Worm (Caenorhabditis elegans) whole organism, early embryonic: Measurements from ENCODE around the gene ZK370.6.

Source experiments
- B0310.2 ChIP-seq: sonication (generic microtip); optimal IDR thresholded peaks from 2 replicates; lab custom pipeline; 2016; ENCODE audit warnings: mild to moderate bottlenecking, missing genetic modification characterization, missing compliant biosample characterization
- F13C5.2 ChIP-seq: sonication (generic microtip); optimal IDR thresholded peaks from 2 replicates; lab custom pipeline; 2017; ENCODE audit warnings: mild to moderate bottlenecking, missing genetic modification characterization, inconsistent platforms, missing compliant biosample characterization
- aly-1 ChIP-seq: sonication (generic microtip); optimal IDR thresholded peaks from 2 replicates; lab custom pipeline; 2016; ENCODE audit warnings: missing genetic modification characterization, missing compliant biosample characterization
- ama-1 ChIP-seq: fragments of 150-350 bp; optimal IDR thresholded peaks from 2 replicates; lab custom pipeline; 2014
- ceh-13 ChIP-seq: fragments of 200-800 bp; sonication (Bioruptor generic); optimal IDR thresholded peaks from 2 replicates; lab custom pipeline; 2018; ENCODE audit warnings: mild to moderate bottlenecking, missing genetic modification characterization, missing compliant biosample characterization
- ceh-36 ChIP-seq: sonication (generic microtip); optimal IDR thresholded peaks from 2 replicates; lab custom pipeline; 2016; ENCODE audit warnings: missing genetic modification characterization, inconsistent platforms, missing compliant biosample characterization
- ets-7 ChIP-seq: sonication (generic microtip); optimal IDR thresholded peaks from 2 replicates; lab custom pipeline; 2016; ENCODE audit warnings: missing genotype, missing genetic modification characterization, missing compliant biosample characterization
- flt-1 ChIP-seq: fragments of 200-800 bp; sonication (Bioruptor generic); IDR thresholded peaks from 2 replicates; pipeline ENCODE4 v1.3.6; 2022; ENCODE audit warnings: missing genetic modification characterization, missing compliant biosample characterization
- hmbx-1 ChIP-seq: sonication (generic microtip); optimal IDR thresholded peaks from 2 replicates; lab custom pipeline; 2016; ENCODE audit warnings: mild to moderate bottlenecking, missing genetic modification characterization, missing compliant biosample characterization
- hmg-4 ChIP-seq: fragments of 200-800 bp; sonication (Bioruptor generic); optimal IDR thresholded peaks from 2 replicates; lab custom pipeline; 2018; ENCODE audit warnings: mild to moderate bottlenecking, missing genetic modification characterization, missing compliant biosample characterization
- hnd-1 ChIP-seq: sonication (generic microtip); optimal IDR thresholded peaks from 2 replicates; lab custom pipeline; 2016; ENCODE audit warnings: missing genetic modification characterization, missing compliant biosample characterization
- pes-1 ChIP-seq: fragments of 200-800 bp; sonication (Bioruptor generic); IDR thresholded peaks from 2 replicates; pipeline ENCODE4 v1.3.6; 2022; ENCODE audit warnings: missing genetic modification reagents, missing genetic modification characterization, missing compliant biosample characterization
- scrt-1 ChIP-seq: fragments of 200-800 bp; sonication (Bioruptor generic); IDR thresholded peaks from 2 replicates; pipeline ENCODE4 v1.3.6; 2022; ENCODE audit warnings: missing genetic modification characterization, missing compliant biosample characterization
- sea-1 ChIP-seq: fragments of 200-800 bp; sonication (Bioruptor generic); conservative IDR thresholded peaks from 2 replicates; pipeline ENCODE4 v1.3.6; 2022; ENCODE audit warnings: missing genetic modification characterization, missing compliant biosample characterization
- tbx-11 ChIP-seq: fragments of 200-800 bp; sonication (Bioruptor generic); IDR thresholded peaks from 2 replicates; pipeline ENCODE4 v1.3.6; 2022; ENCODE audit warnings: missing genetic modification characterization, missing compliant biosample characterization
- tbx-37 ChIP-seq: fragments of 200-800 bp; sonication (Bioruptor generic); conservative IDR thresholded peaks from 2 replicates; pipeline ENCODE4 v1.3.6; 2022; ENCODE audit warnings: missing genetic modification reagents, missing genetic modification characterization, missing compliant biosample characterization
- tra-4 ChIP-seq: sonication (generic microtip); optimal IDR thresholded peaks from 2 replicates; lab custom pipeline; 2017; ENCODE audit warnings: missing genetic modification characterization, missing compliant biosample characterization

ZK370.6 gene

DNA sequence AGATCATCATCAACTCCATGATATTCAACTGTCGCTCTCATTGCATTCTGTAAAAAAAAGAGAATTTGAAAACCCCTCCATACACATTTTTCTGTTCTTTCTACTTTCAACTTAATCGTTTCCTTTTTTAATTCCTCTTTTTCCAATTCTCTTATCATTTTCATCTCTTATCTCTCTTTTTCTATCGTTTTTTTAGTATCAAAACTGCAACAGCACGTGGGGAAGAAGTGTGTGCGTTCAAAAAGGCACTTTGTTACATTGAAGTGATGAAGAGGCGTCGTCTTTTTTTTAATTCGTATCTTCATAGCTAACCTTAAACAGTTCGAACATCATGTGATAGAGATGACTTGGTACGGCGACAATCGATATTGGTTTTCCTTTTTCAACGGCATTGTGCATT is 4.5 kb downstream of the ZK370.6 start:
- no peak for TF ChIP-seq scrt-1 (GFP tag; lab: Robert Waterston, UW)
- TF ChIP-seq F13C5.2, result no peak
- no peak for TF ChIP-seq aly-1 (tag; lab: Kevin White, UChicago)
- no peak for TF ChIP-seq ceh-36 (tag; lab: Kevin White, UChicago)
- no peak for TF ChIP-seq sea-1 (GFP tag; lab: Robert Waterston, UW)
- TF ChIP-seq hmbx-1 (tag; lab: Kevin White, UChicago), result no peak
- TF ChIP-seq pes-1, result no peak
- no peak for TF ChIP-seq ceh-13 (GFP tag; lab: Kevin White, UChicago)
- TF ChIP-seq tbx-11 (GFP tag; lab: Robert Waterston, UW), result no peak
- no peak for TF ChIP-seq flt-1 (GFP tag; lab: Robert Waterston, UW)
- TF ChIP-seq hnd-1, result no peak
- no peak for TF ChIP-seq tbx-37 (GFP tag; lab: Robert Waterston, UW)
- TF ChIP-seq hmg-4 (GFP tag; lab: Kevin White, UChicago), result no peak
- no peak for TF ChIP-seq ets-7 (tag; lab: Kevin White, UChicago)
- TF ChIP-seq tra-4 (tag; lab: Kevin White, UChicago), result no peak
- TF ChIP-seq ama-1 (lab: Kevin White, UChicago), result no peak
- no peak for TF ChIP-seq B0310.2

ce11 chrIII:8738289-8738688 is 5.4 kb downstream of the ZK370.6 start:
- TF ChIP-seq ama-1 (lab: Kevin White, UChicago), result no peak
- TF ChIP-seq tra-4 (tag; lab: Kevin White, UChicago), result no peak
- no peak for TF ChIP-seq B0310.2
- no peak for TF ChIP-seq scrt-1 (GFP tag; lab: Robert Waterston, UW)
- TF ChIP-seq hmbx-1 (tag; lab: Kevin White, UChicago), result no peak
- no peak for TF ChIP-seq ceh-13 (GFP tag; lab: Kevin White, UChicago)
- no peak for TF ChIP-seq ets-7 (tag; lab: Kevin White, UChicago)
- TF ChIP-seq tbx-11 (GFP tag; lab: Robert Waterston, UW), result no peak
- no peak for TF ChIP-seq sea-1 (GFP tag; lab: Robert Waterston, UW)
- TF ChIP-seq ceh-36 (tag; lab: Kevin White, UChicago), result no peak

ce11 chrIII:8737391-8737790 is 6.3 kb downstream of the ZK370.6 start:
- TF ChIP-seq ceh-36 (tag; lab: Kevin White, UChicago) (no peak), scrt-1 (GFP tag; lab: Robert Waterston, UW) (no peak), B0310.2 (no peak), ceh-13 (GFP tag; lab: Kevin White, UChicago) (no peak), hnd-1 (no peak), hmbx-1 (tag; lab: Kevin White, UChicago) (no peak), ama-1 (lab: Kevin White, UChicago) (no peak), flt-1 (GFP tag; lab: Robert Waterston, UW) (no peak), sea-1 (GFP tag; lab: Robert Waterston, UW) (no peak)

- no peak for TF ChIP-seq scrt-1 (GFP tag; lab: Robert Waterston, UW)
- TF ChIP-seq B0310.2, result no peak
Observed at ce11 chrIII:8734327-8734885, 9.2 kb downstream of the ZK370.6 start.

DNA sequence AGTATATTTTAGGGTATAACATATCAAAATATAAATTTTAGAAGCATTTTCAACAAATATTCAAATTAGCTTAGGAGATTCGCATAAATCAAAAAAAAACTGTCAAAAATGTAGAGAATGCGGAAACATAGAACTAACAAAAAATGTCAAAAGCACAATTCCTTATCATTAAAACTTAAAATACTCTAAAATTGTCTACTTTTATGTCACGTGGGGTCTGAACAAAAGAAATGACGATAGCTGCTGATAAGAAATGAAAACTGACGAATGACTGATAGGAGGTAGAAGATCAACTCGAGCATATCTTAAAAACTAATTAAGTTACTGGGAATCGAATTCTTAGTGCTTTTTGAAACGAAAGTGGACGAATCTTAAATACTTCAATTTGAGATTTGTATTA is 10.0 kb downstream of the ZK370.6 start:
- no peak for TF ChIP-seq tbx-11 (GFP tag; lab: Robert Waterston, UW)
- TF ChIP-seq ceh-36 (tag; lab: Kevin White, UChicago), result no peak
- TF ChIP-seq B0310.2, result no peak
- TF ChIP-seq ceh-13 (GFP tag; lab: Kevin White, UChicago), result no peak
- no peak for TF ChIP-seq hnd-1
- no peak for TF ChIP-seq pes-1
- TF ChIP-seq flt-1 (GFP tag; lab: Robert Waterston, UW), result no peak
- no peak for TF ChIP-seq scrt-1 (GFP tag; lab: Robert Waterston, UW)
- TF ChIP-seq tbx-37 (GFP tag; lab: Robert Waterston, UW), result no peak
- no peak for TF ChIP-seq sea-1 (GFP tag; lab: Robert Waterston, UW)
- no peak for TF ChIP-seq tra-4 (tag; lab: Kevin White, UChicago)
- no peak for TF ChIP-seq aly-1 (tag; lab: Kevin White, UChicago)
- no peak for TF ChIP-seq ets-7 (tag; lab: Kevin White, UChicago)
- TF ChIP-seq hmbx-1 (tag; lab: Kevin White, UChicago), result no peak
- TF ChIP-seq hmg-4 (GFP tag; lab: Kevin White, UChicago), result no peak
- TF ChIP-seq F13C5.2, result no peak

- TF ChIP-seq ets-7 (tag; lab: Kevin White, UChicago) (no peak), ceh-13 (GFP tag; lab: Kevin White, UChicago) (no peak), tbx-37 (GFP tag; lab: Robert Waterston, UW) (no peak), F13C5.2 (no peak)
Observed at ce11 chrIII:8733237-8733636, 10.4 kb downstream of the ZK370.6 start.

ce11 chrIII:8731973-8732372 is 11.7 kb downstream of the ZK370.6 start:
- no peak for TF ChIP-seq scrt-1 (GFP tag; lab: Robert Waterston, UW)
- TF ChIP-seq ets-7 (tag; lab: Kevin White, UChicago), result no peak
- no peak for TF ChIP-seq pes-1
- TF ChIP-seq hmbx-1 (tag; lab: Kevin White, UChicago), result no peak
- no peak for TF ChIP-seq hmg-4 (GFP tag; lab: Kevin White, UChicago)
- no peak for TF ChIP-seq ceh-36 (tag; lab: Kevin White, UChicago)
- TF ChIP-seq sea-1 (GFP tag; lab: Robert Waterston, UW), result no peak
- no peak for TF ChIP-seq hnd-1
- no peak for TF ChIP-seq F13C5.2
- no peak for TF ChIP-seq aly-1 (tag; lab: Kevin White, UChicago)
- no peak for TF ChIP-seq tbx-37 (GFP tag; lab: Robert Waterston, UW)
- TF ChIP-seq ceh-13 (GFP tag; lab: Kevin White, UChicago), result no peak
- TF ChIP-seq B0310.2, result no peak
- TF ChIP-seq ama-1 (lab: Kevin White, UChicago), result no peak
- TF ChIP-seq flt-1 (GFP tag; lab: Robert Waterston, UW), result no peak
